Fruit fly (Drosophila melanogaster): ENCODE measurements around the gene Prim1.
A peak's percentile ranks its signal among the peaks of the same experiment; 100 is the strongest.

Prim1 gene

dm6 chr3L:8360063-8360642, 20.0 kb downstream of the Prim1 start (continued):
- TF ChIP-seq Ets21C (GFP tag; optimal IDR thresholded peaks at IDR 0.05) (no peak), CG8632 (GFP tag; optimal IDR thresholded peaks at IDR 0.05) (no peak), CG8119 (GFP tag; IDR thresholded peaks at IDR 0.05) (peak; percentile 61; the same call in 2 of the 3 replicates), svp (GFP tag) (no peak), CG11902 (GFP tag; optimal IDR thresholded peaks at IDR 0.05) (no peak), CG10669 (GFP tag; optimal IDR thresholded peaks at IDR 0.05) (peak; percentile 59), Sox102F (GFP tag; optimal IDR thresholded peaks at IDR 0.05) (no peak), Hr39 (GFP tag; optimal IDR thresholded peaks at IDR 0.05) (no peak), OdsH (GFP tag; optimal IDR thresholded peaks at IDR 0.05) (no peak), topi (GFP tag; optimal IDR thresholded peaks at IDR 0.05) (no peak), acj6 (GFP tag; optimal IDR thresholded peaks at IDR 0.05) (no peak), CG32006 (GFP tag; optimal IDR thresholded peaks at IDR 0.05) (peak; percentile 44), fkh (GFP tag; optimal IDR thresholded peaks at IDR 0.05) (no peak), Eip75B (GFP tag; optimal IDR thresholded peaks at IDR 0.05) (no peak)

- no peak for TF ChIP-seq OdsH (GFP tag; optimal IDR thresholded peaks at IDR 0.05)
- TF ChIP-seq vri (GFP tag; optimal IDR thresholded peaks at IDR 0.05), result peak; percentile 79
- TF ChIP-seq CG34406 (GFP tag; optimal IDR thresholded peaks at IDR 0.05), result peak; percentile 18
- peak; percentile 17 for TF ChIP-seq Lpt (GFP tag; optimal IDR thresholded peaks at IDR 0.05)
- peak; percentile 17 for TF ChIP-seq CG3919 (GFP tag; optimal IDR thresholded peaks at IDR 0.05)
- peak; percentile 12 for TF ChIP-seq CG6808 (GFP tag; optimal IDR thresholded peaks at IDR 0.05)
- TF ChIP-seq Sox102F (GFP tag; optimal IDR thresholded peaks at IDR 0.05), result peak; percentile 58
- TF ChIP-seq Blimp-1 (GFP tag; optimal IDR thresholded peaks at IDR 0.05), result peak; percentile 25
- peak; percentile 82 for TF ChIP-seq Eip78C (GFP tag)
- TF ChIP-seq CG6854 (GFP tag; optimal IDR thresholded peaks at IDR 0.05), result peak; percentile 40
- peak in 1 of 2 experiments; percentile 32 for TF ChIP-seq ss (GFP tag; optimal IDR thresholded peaks at IDR 0.05)
- TF ChIP-seq Eip75B (GFP tag; optimal IDR thresholded peaks at IDR 0.05), result peak; percentile 63
- TF ChIP-seq CG11294 (GFP tag; IDR thresholded peaks at IDR 0.05), result no peak
- TF ChIP-seq Met (GFP tag; optimal IDR thresholded peaks at IDR 0.05), result peak; percentile 20
- TF ChIP-seq lz (GFP tag; optimal IDR thresholded peaks at IDR 0.05), result no peak
- TF ChIP-seq topi (GFP tag; optimal IDR thresholded peaks at IDR 0.05), result peak; percentile 4
- TF ChIP-seq CG6163 (GFP tag; IDR thresholded peaks at IDR 0.05), result peak; percentile 38; the same call in 1 of the 3 replicates
- TF ChIP-seq CG6276 (GFP tag; optimal IDR thresholded peaks at IDR 0.05), result peak; percentile 47
- peak; percentile 57 for TF ChIP-seq esn (GFP tag; optimal IDR thresholded peaks at IDR 0.05)
- TF ChIP-seq CG10669 (GFP tag; optimal IDR thresholded peaks at IDR 0.05), result no peak
- TF ChIP-seq CG31627 (GFP tag; optimal IDR thresholded peaks at IDR 0.05), result no peak
- no peak for TF ChIP-seq cyc (GFP tag; optimal IDR thresholded peaks at IDR 0.05)
- TF ChIP-seq pdm3 (GFP tag; optimal IDR thresholded peaks at IDR 0.05), result no peak
- no peak for TF ChIP-seq CG8119 (GFP tag; IDR thresholded peaks at IDR 0.05)
- TF ChIP-seq dsx (GFP tag; optimal IDR thresholded peaks at IDR 0.05; ENCODE audit: poor library complexity, severe bottlenecking), result peak; percentile 24
- TF ChIP-seq CG15336 (GFP tag; IDR thresholded peaks at IDR 0.05), result peak; percentile 50; the same call in 1 of the 2 replicates
- TF ChIP-seq Ets96B (tag; optimal IDR thresholded peaks at IDR 0.05), result no peak
- TF ChIP-seq net (GFP tag; optimal IDR thresholded peaks at IDR 0.05), result peak; percentile 63
- TF ChIP-seq Sox14 (GFP tag; optimal IDR thresholded peaks at IDR 0.05), result no peak
- TF ChIP-seq Eip93F (GFP tag; optimal IDR thresholded peaks at IDR 0.05), result no peak
- peak; percentile 84 for TF ChIP-seq svp (GFP tag)
- no peak for TF ChIP-seq achi (GFP tag; optimal IDR thresholded peaks at IDR 0.05)
Measured at dm6 chr3L:8360643-8361110, 20.6 kb downstream of the Prim1 start, which contains the start of gene Idh. Gene Idh (minus strand): TSS chr3L:8360906.

Data from whole organism, prepupa.